Worm (Caenorhabditis elegans): ENCODE data around the gene xbx-6.
A peak's percentile ranks its signal among the peaks of the same experiment; 100 is the strongest.

xbx-6 gene

DNA sequence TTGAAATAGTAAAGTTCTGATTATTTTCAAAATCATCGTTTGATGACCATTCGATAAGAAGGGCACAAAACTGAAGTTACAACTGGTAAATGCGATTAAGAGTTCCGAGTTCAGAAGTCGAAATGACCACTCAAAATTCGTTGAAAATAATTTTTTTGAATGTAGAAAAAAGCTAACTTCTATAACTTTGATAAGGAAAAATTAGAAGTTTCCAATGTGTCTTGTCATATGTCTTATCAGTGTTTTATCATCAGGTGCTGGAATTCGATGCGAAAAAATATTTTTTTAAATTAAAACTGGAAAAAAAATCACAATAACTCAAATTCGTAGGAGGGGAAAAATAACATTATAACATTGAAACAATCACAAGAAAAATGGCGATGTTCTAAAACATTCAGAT lies 22.9 kb downstream of the xbx-6 start:
- no peak for TF ChIP-seq sem-2 (GFP tag; optimal IDR thresholded peaks at IDR 0.05)
- TF ChIP-seq zip-8 (tag; optimal IDR thresholded peaks at IDR 0.05), result no peak
- TF ChIP-seq cnd-1 (tag; optimal IDR thresholded peaks at IDR 0.05), result no peak
- no peak for TF ChIP-seq nhr-2 (tag; optimal IDR thresholded peaks at IDR 0.05)
- no peak for TF ChIP-seq lin-32 (GFP tag; optimal IDR thresholded peaks at IDR 0.05)
- no peak for TF ChIP-seq unc-62 (GFP tag; optimal IDR thresholded peaks at IDR 0.05)
- no peak for TF ChIP-seq nhr-28 (tag; optimal IDR thresholded peaks at IDR 0.05)
- TF ChIP-seq blmp-1 (tag; optimal IDR thresholded peaks at IDR 0.05), result no peak
- no peak for TF ChIP-seq snpc-4 (tag; optimal IDR thresholded peaks at IDR 0.05)
- TF ChIP-seq tbx-8 (GFP tag; optimal IDR thresholded peaks at IDR 0.05), result no peak
- no peak for TF ChIP-seq mab-5 (tag; optimal IDR thresholded peaks at IDR 0.05)
- TF ChIP-seq ces-1 (GFP tag; optimal IDR thresholded peaks at IDR 0.05), result no peak
- no peak for TF ChIP-seq unc-39 (tag; optimal IDR thresholded peaks at IDR 0.05)
- TF ChIP-seq lin-13 (tag; optimal IDR thresholded peaks at IDR 0.05), result no peak
- TF ChIP-seq nhr-237 (tag; optimal IDR thresholded peaks at IDR 0.05), result no peak
- TF ChIP-seq nhr-12 (tag; optimal IDR thresholded peaks at IDR 0.05), result no peak
- no peak for TF ChIP-seq M03D4.4 (tag; optimal IDR thresholded peaks at IDR 0.05)
- no peak for TF ChIP-seq drap-1 (GFP tag; optimal IDR thresholded peaks at IDR 0.05)
- TF ChIP-seq pha-4 (tag; optimal IDR thresholded peaks at IDR 0.05), result no peak

DNA sequence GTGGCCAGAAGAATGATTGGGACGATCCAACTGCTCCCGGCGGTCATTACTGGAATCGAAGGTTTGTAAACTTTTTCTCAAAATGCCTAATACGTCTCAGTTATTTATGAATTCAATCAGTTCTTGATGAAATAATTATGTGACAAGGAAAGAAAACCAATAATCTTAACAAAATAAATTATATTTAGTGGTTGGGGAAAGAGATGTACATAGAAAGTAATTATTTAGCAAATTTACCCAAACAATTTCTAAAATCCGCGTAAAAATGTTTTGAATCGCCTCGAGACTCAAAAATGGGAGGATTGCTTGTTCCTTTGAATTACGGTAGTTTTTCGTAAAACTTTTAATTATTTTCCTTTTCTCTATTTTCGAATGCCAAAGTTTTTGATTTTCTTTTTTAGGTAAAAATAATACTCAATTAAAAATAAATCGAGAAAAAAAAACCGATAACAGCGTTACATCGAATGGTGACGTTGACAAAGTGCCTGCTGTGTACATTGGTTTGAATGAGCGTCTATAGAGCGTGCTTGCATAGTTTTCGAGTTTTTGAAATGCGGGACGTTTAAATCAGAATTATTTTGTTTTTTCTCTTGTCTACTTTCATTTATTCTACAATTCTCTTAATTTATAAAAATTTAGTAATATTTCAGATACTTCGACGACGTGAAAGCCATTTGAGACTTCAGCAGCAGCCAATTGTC lies 26.8 kb downstream of the xbx-6 start, which contains the start of the genes aagr-3 and drap-1:
Gene aagr-3, minus strand, starts transcription at position 51 of the 701 bp plus-strand sequence.
Gene drap-1, plus strand, starts transcription at position 645 of the 701 bp plus-strand sequence.
- TF ChIP-seq pha-4 (tag; optimal IDR thresholded peaks at IDR 0.05) (peak; percentile 73), lsy-2 (tag; optimal IDR thresholded peaks at IDR 0.05) (peak; percentile 45), hlh-1 (tag; optimal IDR thresholded peaks at IDR 0.05) (peak; percentile 16), ceh-39 (tag; optimal IDR thresholded peaks at IDR 0.05) (peak; percentile 91), zip-8 (tag; optimal IDR thresholded peaks at IDR 0.05) (no peak), mep-1 (tag; optimal IDR thresholded peaks at IDR 0.05) (peak; percentile 76), lin-13 (tag; optimal IDR thresholded peaks at IDR 0.05) (no peak), ceh-83 (GFP tag; optimal IDR thresholded peaks at IDR 0.05) (no peak), elt-3 (tag; optimal IDR thresholded peaks at IDR 0.05) (no peak), ces-1 (GFP tag; optimal IDR thresholded peaks at IDR 0.05) (peak; percentile 58), drap-1 (GFP tag; optimal IDR thresholded peaks at IDR 0.05) (no peak), nhr-12 (tag; optimal IDR thresholded peaks at IDR 0.05) (no peak)

DNA sequence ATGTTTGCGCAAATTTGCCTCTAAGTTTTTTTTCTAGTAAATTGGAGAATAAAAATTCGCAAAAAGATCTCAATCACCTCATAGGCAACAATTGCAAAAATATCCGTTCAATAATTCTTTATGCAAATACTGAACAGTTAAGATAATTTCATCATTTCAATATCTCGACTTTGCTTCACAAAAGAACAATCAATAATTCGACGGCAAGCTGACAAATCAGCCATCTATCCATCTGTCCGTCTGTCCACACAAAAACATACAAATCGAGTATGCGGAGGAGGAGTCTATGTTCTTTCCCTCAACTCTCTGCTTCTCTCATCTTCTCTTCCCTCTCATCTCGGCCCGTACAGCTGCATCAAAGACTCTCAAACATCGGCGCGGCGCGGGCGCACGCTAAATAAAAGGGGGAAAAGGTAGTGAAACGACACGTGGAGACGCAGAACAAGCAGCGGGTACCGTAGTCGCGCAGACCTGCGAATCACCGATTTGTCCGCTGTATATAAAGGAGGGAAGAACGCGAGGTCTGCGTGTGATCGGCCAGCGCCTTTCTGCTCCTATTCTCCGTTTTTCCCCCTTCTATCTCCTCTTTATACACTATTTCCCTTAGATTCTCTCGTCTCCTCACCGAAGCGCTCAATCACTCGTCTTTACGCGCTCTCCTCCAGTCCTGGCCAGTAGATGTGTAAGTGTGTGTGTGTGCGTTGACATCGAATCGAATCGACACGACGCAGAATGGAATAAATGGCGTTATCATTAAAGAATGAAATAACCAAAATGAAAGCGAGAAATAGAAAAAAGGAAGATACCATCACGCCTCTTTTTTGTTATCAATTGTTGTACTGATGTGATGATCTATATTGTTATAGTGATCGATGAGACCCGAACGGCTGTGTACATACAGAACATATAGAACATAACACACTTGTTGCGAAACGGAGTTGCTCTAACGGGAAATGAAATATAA lies 28.2 kb downstream of the xbx-6 start:
- peak; percentile 48 for TF ChIP-seq nhr-12 (tag; optimal IDR thresholded peaks at IDR 0.05)
- peak; percentile 90 for TF ChIP-seq mls-2 (tag; optimal IDR thresholded peaks at IDR 0.05)
- peak; percentile 90 for TF ChIP-seq sptf-1 (tag; optimal IDR thresholded peaks at IDR 0.05)
- TF ChIP-seq tbx-8 (GFP tag; optimal IDR thresholded peaks at IDR 0.05), result peak; percentile 55
- no peak for TF ChIP-seq bed-3 (GFP tag; optimal IDR thresholded peaks at IDR 0.05)
- TF ChIP-seq elt-1 (tag; optimal IDR thresholded peaks at IDR 0.05; ENCODE audit: borderline replicate concordance, insufficient read depth), result no peak
- peak; percentile 80 for TF ChIP-seq nhr-237 (tag; optimal IDR thresholded peaks at IDR 0.05)
- no peak for TF ChIP-seq ceh-83 (GFP tag; optimal IDR thresholded peaks at IDR 0.05)
- peak; percentile 48 for TF ChIP-seq ceh-39 (tag; optimal IDR thresholded peaks at IDR 0.05)
- TF ChIP-seq unc-39 (tag; optimal IDR thresholded peaks at IDR 0.05), result no peak
- peak; percentile 70 for TF ChIP-seq hlh-1 (tag; optimal IDR thresholded peaks at IDR 0.05)
- peak; percentile 55 for TF ChIP-seq ceh-43 (GFP tag; optimal IDR thresholded peaks at IDR 0.05)
- peak; percentile 38 for TF ChIP-seq mep-1 (tag; optimal IDR thresholded peaks at IDR 0.05)
- TF ChIP-seq blmp-1 (tag; optimal IDR thresholded peaks at IDR 0.05), result peak; percentile 11
- TF ChIP-seq unc-62 (GFP tag; optimal IDR thresholded peaks at IDR 0.05), result peak; percentile 83
- TF ChIP-seq pha-4 (tag; optimal IDR thresholded peaks at IDR 0.05), result peak; percentile 79
- TF ChIP-seq sem-2 (GFP tag; optimal IDR thresholded peaks at IDR 0.05), result peak; percentile 35
- peak; percentile 42 for TF ChIP-seq mab-5 (tag; optimal IDR thresholded peaks at IDR 0.05)
- TF ChIP-seq drap-1 (GFP tag; optimal IDR thresholded peaks at IDR 0.05), result no peak
- TF ChIP-seq M03D4.4 (tag; optimal IDR thresholded peaks at IDR 0.05), result peak; percentile 78
- TF ChIP-seq ces-1 (GFP tag; optimal IDR thresholded peaks at IDR 0.05), result peak; percentile 37
- TF ChIP-seq unc-120 (tag; optimal IDR thresholded peaks at IDR 0.05; ENCODE audit: poor library complexity, severe bottlenecking), result peak; percentile 98
- TF ChIP-seq nhr-28 (tag; optimal IDR thresholded peaks at IDR 0.05), result no peak
- peak; percentile 82 for TF ChIP-seq lin-13 (tag; optimal IDR thresholded peaks at IDR 0.05)
- TF ChIP-seq zip-8 (tag; optimal IDR thresholded peaks at IDR 0.05), result no peak
- TF ChIP-seq nhr-76 (tag; optimal IDR thresholded peaks at IDR 0.05), result peak; percentile 32
- peak; percentile 54 for TF ChIP-seq flh-1 (GFP tag; optimal IDR thresholded peaks at IDR 0.05)
- no peak for TF ChIP-seq snpc-4 (tag; optimal IDR thresholded peaks at IDR 0.05)
- TF ChIP-seq nhr-2 (tag; optimal IDR thresholded peaks at IDR 0.05), result peak; percentile 55
- peak; percentile 97 for TF ChIP-seq ham-2 (GFP tag; optimal IDR thresholded peaks at IDR 0.05)
- peak; percentile 95 for TF ChIP-seq lsy-2 (tag; optimal IDR thresholded peaks at IDR 0.05)
- peak; percentile 77 for TF ChIP-seq ztf-11 (tag; optimal IDR thresholded peaks at IDR 0.05)
- peak; percentile 37 for TF ChIP-seq lin-32 (GFP tag; optimal IDR thresholded peaks at IDR 0.05)
- no peak for TF ChIP-seq elt-3 (tag; optimal IDR thresholded peaks at IDR 0.05)
- peak; percentile 17 for TF ChIP-seq cnd-1 (tag; optimal IDR thresholded peaks at IDR 0.05)

Data from whole organism, mixed stage, embryonic.